Worm (Caenorhabditis elegans): ENCODE results near the gene R05G6.3.

DNA sequence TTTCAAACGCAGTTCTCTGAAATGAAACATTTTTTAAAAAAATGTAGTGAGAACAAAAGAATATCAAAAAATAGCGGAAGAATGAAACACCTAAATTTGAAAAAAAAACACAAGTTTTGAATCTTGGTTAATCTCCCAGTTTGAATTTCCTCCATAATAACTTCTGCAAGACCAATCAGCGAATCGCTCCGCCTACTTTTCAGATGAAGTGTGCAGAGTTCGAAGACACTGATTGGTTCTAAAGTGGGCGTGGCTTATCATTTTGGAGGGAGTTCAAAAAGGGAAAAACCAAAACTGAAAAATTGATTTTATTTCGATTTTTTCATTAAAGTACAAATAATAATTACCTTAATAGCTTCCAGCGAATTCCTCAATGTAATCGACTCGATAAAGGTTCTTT lies 5.5 kb upstream of the R05G6.3 start:
- TF ChIP-seq ceh-31 (tag; optimal IDR thresholded peaks at IDR 0.05) (no peak), elt-2 (tag; optimal IDR thresholded peaks at IDR 0.05) (no peak), hlh-15 (tag; optimal IDR thresholded peaks at IDR 0.05) (no peak), fkh-10 (GFP tag; optimal IDR thresholded peaks at IDR 0.05) (no peak), nhr-11 (tag; optimal IDR thresholded peaks at IDR 0.05) (no peak), pqm-1 (tag; optimal IDR thresholded peaks at IDR 0.05) (no peak), ama-1 (optimal IDR thresholded peaks at IDR 0.05) (no peak), pros-1 (tag; optimal IDR thresholded peaks at IDR 0.05) (no peak), hlh-6 (tag; optimal IDR thresholded peaks at IDR 0.05) (no peak), unc-42 (tag; optimal IDR thresholded peaks at IDR 0.05) (no peak), ceh-2 (tag; optimal IDR thresholded peaks at IDR 0.05) (no peak), lin-11 (tag; optimal IDR thresholded peaks at IDR 0.05) (no peak)

Data from whole organism, late embryonic.